Fruit fly (Drosophila melanogaster): ENCODE results near the gene VhaAC39-2.

Gene VhaAC39-2

dm6 chr3R:23174739-23175138, 15.6 kb upstream of the VhaAC39-2 start (continued):
- TF ChIP-seq CG14860 (GFP tag; IDR thresholded peaks at IDR 0.05; ENCODE audit: partially characterized antibody) (no peak), CG12236 (GFP tag; optimal IDR thresholded peaks at IDR 0.05) (no peak), gcm (GFP tag; optimal IDR thresholded peaks at IDR 0.05) (no peak), bigmax (GFP tag; optimal IDR thresholded peaks at IDR 0.05) (no peak), CG30403 (GFP tag; optimal IDR thresholded peaks at IDR 0.05) (no peak), CG6689 (GFP tag; IDR thresholded peaks at IDR 0.05) (peak; percentile 28; the same call in 1 of the 2 replicates), Ptx1 (GFP tag; IDR thresholded peaks at IDR 0.05) (no peak), E2f1 (GFP tag; IDR thresholded peaks at IDR 0.05) (no peak), Poxn (GFP tag; IDR thresholded peaks at IDR 0.05) (no peak), CG3726 (GFP tag; IDR thresholded peaks at IDR 0.05) (no peak), CG2875 (GFP tag; optimal IDR thresholded peaks at IDR 0.05) (peak; percentile 46), CG2202 (tag; optimal IDR thresholded peaks at IDR 0.05) (no peak), Oaz (GFP tag; IDR thresholded peaks at IDR 0.05) (no peak), CG6254 (GFP tag; optimal IDR thresholded peaks at IDR 0.05) (peak; percentile 34), CG18262 (tag; optimal IDR thresholded peaks at IDR 0.05) (peak; percentile 2), D19A (tag; optimal IDR thresholded peaks at IDR 0.05) (peak; percentile 51), Usf (GFP tag; optimal IDR thresholded peaks at IDR 0.05) (no peak), Mes4 (GFP tag; optimal IDR thresholded peaks at IDR 0.05) (peak; percentile 34), CG10431 (GFP tag; optimal IDR thresholded peaks at IDR 0.05) (no peak), CG15011 (GFP tag; optimal IDR thresholded peaks at IDR 0.05) (no peak), CG10959 (GFP tag; IDR thresholded peaks at IDR 0.05) (no peak), PHDP (tag; optimal IDR thresholded peaks at IDR 0.05) (peak; percentile 59), CG15479 (GFP tag; optimal IDR thresholded peaks at IDR 0.05) (no peak), CG1603 (tag; optimal IDR thresholded peaks at IDR 0.05) (peak; percentile 68), sima (GFP tag; optimal IDR thresholded peaks at IDR 0.05) (no peak), Scr (GFP tag; IDR thresholded peaks at IDR 0.05; ENCODE audit: partially characterized antibody) (no peak), Sry-δ (GFP tag; optimal IDR thresholded peaks at IDR 0.05) (no peak), CrebB (tag; optimal IDR thresholded peaks at IDR 0.05) (peak; percentile 6), CG7928 (GFP tag; optimal IDR thresholded peaks at IDR 0.05) (no peak), Atf-2 (GFP tag; optimal IDR thresholded peaks at IDR 0.05) (no peak), CG32767 (GFP tag; IDR thresholded peaks at IDR 0.05) (peak; percentile 33; the same call in 1 of the 2 replicates), hb (GFP tag; IDR thresholded peaks at IDR 0.05; ENCODE audit: partially characterized antibody) (no peak), knrl (GFP tag; IDR thresholded peaks at IDR 0.05; ENCODE audit: partially characterized antibody) (no peak), HmgZ (tag; optimal IDR thresholded peaks at IDR 0.05) (no peak), CG15601 (tag; optimal IDR thresholded peaks at IDR 0.05) (peak; percentile 13), C15 (GFP tag; IDR thresholded peaks at IDR 0.05) (no peak), CG31388 (GFP tag; optimal IDR thresholded peaks at IDR 0.05) (no peak), CG10543 (GFP tag; optimal IDR thresholded peaks at IDR 0.05) (no peak), sd (tag; optimal IDR thresholded peaks at IDR 0.05) (no peak), CG10274 (GFP tag; optimal IDR thresholded peaks at IDR 0.05) (no peak), pfk (GFP tag; optimal IDR thresholded peaks at IDR 0.05) (no peak), al (GFP tag; IDR thresholded peaks at IDR 0.05) (no peak), CG5953 (GFP tag; IDR thresholded peaks at IDR 0.05) (no peak), Vsx1 (GFP tag; optimal IDR thresholded peaks at IDR 0.05) (no peak), CG12155 (GFP tag; optimal IDR thresholded peaks at IDR 0.05) (no peak), chn (GFP tag; optimal IDR thresholded peaks at IDR 0.05) (no peak), zfh1 (GFP tag; IDR thresholded peaks at IDR 0.05) (no peak), cad (GFP tag; optimal IDR thresholded peaks at IDR 0.05) (no peak), CG10147 (GFP tag; optimal IDR thresholded peaks at IDR 0.05) (no peak), MBD-R2 (GFP tag; IDR thresholded peaks at IDR 0.05) (no peak), HHEX (GFP tag; optimal IDR thresholded peaks at IDR 0.05) (peak; percentile 49)

Data from whole organism, embryonic.